Fruit fly (Drosophila melanogaster): Measurements from ENCODE around the gene CG34012.

dm6 chr3L:11094279-11094678 is 15.0 kb downstream of the CG34012 start:
- no peak for TF ChIP-seq psq (optimal IDR thresholded peaks at IDR 0.05)
- no peak for TF ChIP-seq Myc (optimal IDR thresholded peaks at IDR 0.05)
- no peak for TF ChIP-seq ttk (optimal IDR thresholded peaks at IDR 0.05)
